Worm (Caenorhabditis elegans) whole organism, mixed stage, embryonic: ENCODE data around the gene F46C8.8.

ENCODE experiments used
- cnd-1 ChIP-seq: fragments of 200-800 bp; sonication (Bioruptor generic); optimal IDR thresholded peaks from 2 replicates; lab custom pipeline; 2018; ENCODE audit warnings: mild to moderate bottlenecking, missing genetic modification characterization, missing compliant biosample characterization
- elt-1 ChIP-seq: sonication (generic microtip); optimal IDR thresholded peaks from 2 replicates; lab custom pipeline; 2017; ENCODE audit warnings: missing genetic modification characterization, mild to moderate bottlenecking, missing compliant biosample characterization, antibody characterized with exemption, moderate library complexity, borderline replicate concordance; ENCODE audit not compliant: insufficient read depth
- lsy-2 ChIP-seq: fragments of 150-350 bp; optimal IDR thresholded peaks from 2 replicates; lab custom pipeline; 2014; ENCODE audit warnings: missing biosample characterization, missing genetic modification characterization
- mep-1 ChIP-seq: fragments of 150-350 bp; optimal IDR thresholded peaks from 2 replicates; lab custom pipeline; 2017; ENCODE audit warnings: missing biosample characterization, missing genetic modification reagents, missing genetic modification characterization, inconsistent platforms
- nhr-2 ChIP-seq: fragments of 150-350 bp; optimal IDR thresholded peaks from 2 replicates; lab custom pipeline; 2014; ENCODE audit warnings: missing biosample characterization, missing genetic modification characterization
- pha-4 ChIP-seq: fragments of 150-350 bp; optimal IDR thresholded peaks from 2 replicates; lab custom pipeline; 2018; ENCODE audit warnings: missing biosample characterization, missing genetic modification reagents, missing genetic modification characterization
- snpc-4 ChIP-seq: fragments of 150-350 bp; optimal IDR thresholded peaks from 2 replicates; lab custom pipeline; 2014; ENCODE audit warnings: missing biosample characterization, missing genetic modification characterization
- tbx-8 ChIP-seq: fragments of 200-800 bp; sonication (Bioruptor generic); optimal IDR thresholded peaks from 2 replicates; lab custom pipeline; 2018; ENCODE audit warnings: mild to moderate bottlenecking, missing genetic modification characterization, moderate library complexity, missing compliant biosample characterization
- unc-39 ChIP-seq: fragments of 150-350 bp; optimal IDR thresholded peaks from 2 replicates; lab custom pipeline; 2014; ENCODE audit warnings: missing biosample characterization, missing genetic modification characterization
- ztf-11 ChIP-seq: fragments of 150-350 bp; optimal IDR thresholded peaks from 2 replicates; lab custom pipeline; 2014; ENCODE audit warnings: missing biosample characterization, missing genetic modification characterization

ce11 chrX:7546509-7546908, 7.7 kb downstream of the F46C8.8 start, which contains the start of gene col-174:
- TF ChIP-seq nhr-2 (tag; lab: Kevin White, UChicago): no peak
- no peak for TF ChIP-seq tbx-8 (GFP tag; lab: Kevin White, UChicago)
- no peak for TF ChIP-seq ztf-11
- no peak for TF ChIP-seq mep-1 (tag; lab: Kevin White, UChicago)
- no peak for TF ChIP-seq lsy-2 (tag; lab: Kevin White, UChicago)
- no peak for TF ChIP-seq unc-39 (tag; lab: Kevin White, UChicago)
- TF ChIP-seq pha-4 (tag; lab: Kevin White, UChicago): no peak
- no peak for TF ChIP-seq cnd-1
- TF ChIP-seq snpc-4 (tag; lab: Kevin White, UChicago): no peak
- TF ChIP-seq elt-1 (tag; lab: Kevin White, UChicago): no peak
